Fruit fly (Drosophila melanogaster) whole organism, embryonic: ENCODE results near the gene morgue.

Experiments used
- Abd-B ChIP-seq: fragments of 200-800 bp; sonication (Bioruptor generic); optimal IDR thresholded peaks from 2 replicates; lab custom pipeline; 2018; ENCODE audit warnings: missing biosample characterization, mild to moderate bottlenecking, missing genetic modification characterization, moderate library complexity
- Bdp1 ChIP-seq: fragments of 200-800 bp; sonication (Bioruptor generic); optimal IDR thresholded peaks from 3 replicates; lab custom pipeline; 2016; ENCODE audit warnings: missing biosample characterization, missing genetic modification characterization
- CG10366 ChIP-seq: fragments of 200-800 bp; sonication (Bioruptor generic); IDR thresholded peaks from 2 replicates; pipeline ENCODE4 v1.3.6; 2022; ENCODE audit warnings: missing biosample characterization, missing genetic modification characterization
- CG10959 ChIP-seq: fragments of 200-800 bp; sonication (Bioruptor generic); IDR thresholded peaks from 2 replicates; pipeline ENCODE4 v1.3.6; 2022; ENCODE audit warnings: missing biosample characterization, missing genetic modification characterization
- CG12659 ChIP-seq: fragments of 200-800 bp; sonication (Bioruptor generic); optimal IDR thresholded peaks from 3 replicates; lab custom pipeline; 2017; ENCODE audit warnings: mild to moderate bottlenecking, missing biosample characterization, missing genetic modification reagents, missing genetic modification characterization
- CG12942 ChIP-seq: fragments of 200-800 bp; sonication (Bioruptor generic); optimal IDR thresholded peaks from 3 replicates; lab custom pipeline; 2016; ENCODE audit warnings: missing biosample characterization, missing genetic modification characterization
- CG13424 ChIP-seq: fragments of 200-800 bp; sonication (Bioruptor generic); optimal IDR thresholded peaks from 2 replicates; lab custom pipeline; 2019; ENCODE audit warnings: missing biosample characterization, mild to moderate bottlenecking, missing genetic modification characterization, moderate library complexity
- CG13894 ChIP-seq: fragments of 200-800 bp; sonication (Bioruptor generic); optimal IDR thresholded peaks from 3 replicates; lab custom pipeline; 2018; ENCODE audit warnings: missing biosample characterization, mild to moderate bottlenecking, missing genetic modification characterization, moderate library complexity
- CG14965 ChIP-seq: fragments of 200-800 bp; sonication (Bioruptor generic); optimal IDR thresholded peaks from 2 replicates; lab custom pipeline; 2016; ENCODE audit warnings: missing biosample characterization, missing genetic modification characterization, borderline replicate concordance
- CG1647 ChIP-seq: fragments of 200-800 bp; sonication (Bioruptor generic); optimal IDR thresholded peaks from 3 replicates; lab custom pipeline; 2016; ENCODE audit warnings: missing biosample characterization, missing genetic modification characterization
- CG17328 ChIP-seq: fragments of 200-800 bp; sonication (Bioruptor generic); IDR thresholded peaks from 2 replicates; pipeline ENCODE4 v1.3.6; 2022; ENCODE audit warnings: missing biosample characterization, missing genetic modification characterization
- CG2120 ChIP-seq: fragments of 200-800 bp; sonication (Bioruptor generic); optimal IDR thresholded peaks from 3 replicates; lab custom pipeline; 2016; ENCODE audit warnings: missing biosample characterization, missing genetic modification characterization
- CG2199 ChIP-seq: fragments of 200-800 bp; sonication (Bioruptor generic); IDR thresholded peaks from 3 replicates; pipeline ENCODE4 v1.3.6; 2022; ENCODE audit warnings: missing biosample characterization, missing genetic modification characterization
- CG3281 ChIP-seq: fragments of 200-800 bp; sonication (Bioruptor generic); optimal IDR thresholded peaks from 3 replicates; lab custom pipeline; 2017; ENCODE audit warnings: missing biosample characterization, mild to moderate bottlenecking, missing genetic modification characterization
- CG3995 ChIP-seq: fragments of 200-800 bp; sonication (Bioruptor generic); optimal IDR thresholded peaks from 3 replicates; lab custom pipeline; 2016; ENCODE audit warnings: missing biosample characterization, missing genetic modification characterization
- CG43689 ChIP-seq: fragments of 200-800 bp; sonication (Bioruptor generic); IDR thresholded peaks from 2 replicates; pipeline ENCODE4 v1.3.6; 2022; ENCODE audit warnings: missing biosample characterization, missing genetic modification characterization
- CG6175 ChIP-seq: fragments of 200-800 bp; sonication (Bioruptor generic); IDR thresholded peaks from 3 replicates; pipeline ENCODE4 v1.3.6; 2022; ENCODE audit warnings: missing biosample characterization, missing genetic modification characterization
- CG7745 ChIP-seq: fragments of 200-800 bp; sonication (Bioruptor generic); optimal IDR thresholded peaks from 2 replicates; lab custom pipeline; 2018; ENCODE audit warnings: missing biosample characterization, mild to moderate bottlenecking, missing genetic modification characterization, moderate library complexity
- CG8478 ChIP-seq: fragments of >200 bp; optimal IDR thresholded peaks from 2 replicates; lab custom pipeline; 2018
- CG8765 ChIP-seq: fragments of 200-800 bp; sonication (Bioruptor generic); IDR thresholded peaks from 2 replicates; pipeline ENCODE4 v1.3.6; 2022; ENCODE audit warnings: missing biosample characterization, missing genetic modification characterization
- Eip74EF ChIP-seq, 2 experiments: fragments of 200-800 bp in 1 of 2; fragments of >200 bp in 1 of 2; sonication (Bioruptor generic) in 1 of 2; optimal IDR thresholded peaks; 2 replicates each; lab custom pipeline; 2017 to 2019; ENCODE audit warnings: missing biosample characterization in 2 of 2, missing genetic modification characterization in 2 of 2, mild to moderate bottlenecking in 1 of 2, moderate library complexity in 1 of 2
- Fer2 ChIP-seq: fragments of 200-800 bp; sonication (Bioruptor generic); optimal IDR thresholded peaks from 2 replicates; lab custom pipeline; 2018; ENCODE audit warnings: missing biosample characterization, mild to moderate bottlenecking, missing genetic modification characterization, moderate library complexity
- HLH4C ChIP-seq: fragments of 200-800 bp; sonication (Bioruptor generic); IDR thresholded peaks from 3 replicates; pipeline ENCODE4 v1.3.6; 2022; ENCODE audit warnings: missing biosample characterization, missing genetic modification characterization; ENCODE audit not compliant: partially characterized antibody
- HmgZ ChIP-seq: fragments of 200-800 bp; sonication (Bioruptor generic); optimal IDR thresholded peaks from 2 replicates; lab custom pipeline; 2018; ENCODE audit warnings: missing biosample characterization, mild to moderate bottlenecking, missing genetic modification characterization
- Lim3 ChIP-seq: fragments of 200-800 bp; sonication (Bioruptor generic); IDR thresholded peaks from 2 replicates; pipeline ENCODE4 v1.3.6; 2022; ENCODE audit warnings: missing biosample characterization, missing genetic modification characterization
- Mes4 ChIP-seq: fragments of 200-800 bp; sonication (Bioruptor generic); optimal IDR thresholded peaks from 2 replicates; lab custom pipeline; 2016; ENCODE audit warnings: missing biosample characterization, missing genetic modification characterization
- Optix ChIP-seq: fragments of 200-800 bp; sonication (Bioruptor generic); IDR thresholded peaks from 3 replicates; pipeline ENCODE4 v1.3.6; 2022; ENCODE audit warnings: missing biosample characterization, missing genetic modification characterization
- Sry-β ChIP-seq: fragments of 200-800 bp; sonication (Bioruptor generic); optimal IDR thresholded peaks from 2 replicates; lab custom pipeline; 2018; ENCODE audit warnings: missing biosample characterization, mild to moderate bottlenecking, missing genetic modification characterization, moderate library complexity
- TFAM ChIP-seq: fragments of 200-800 bp; sonication (Bioruptor generic); optimal IDR thresholded peaks from 2 replicates; lab custom pipeline; 2017; ENCODE audit warnings: missing biosample characterization, missing genetic modification characterization, inconsistent platforms
- Xbp1 ChIP-seq: fragments of 200-800 bp; sonication (Bioruptor generic); optimal IDR thresholded peaks from 3 replicates; lab custom pipeline; 2016; ENCODE audit warnings: missing biosample characterization, mild to moderate bottlenecking, missing genetic modification characterization
- bowl ChIP-seq: fragments of 200-800 bp; sonication (Bioruptor generic); IDR thresholded peaks from 2 replicates; pipeline ENCODE4 v1.3.6; 2022; ENCODE audit warnings: missing biosample characterization, missing genetic modification characterization
- chinmo ChIP-seq: fragments of 200-800 bp; sonication (Bioruptor generic); IDR thresholded peaks from 4 replicates; pipeline ENCODE4 v1.3.6; 2022; ENCODE audit warnings: missing biosample characterization, missing genetic modification characterization; ENCODE audit not compliant: partially characterized antibody
- gro ChIP-seq: fragments of 200-800 bp; sonication (Bioruptor generic); optimal IDR thresholded peaks from 2 replicates; lab custom pipeline; 2016; ENCODE audit warnings: missing biosample characterization, missing genetic modification characterization
- hb ChIP-seq: fragments of 200-800 bp; sonication (Bioruptor generic); IDR thresholded peaks from 3 replicates; pipeline ENCODE4 v1.3.6; 2022; ENCODE audit warnings: missing biosample characterization, missing genetic modification characterization; ENCODE audit not compliant: partially characterized antibody
- jigr1 ChIP-seq: fragments of 200-800 bp; sonication (Bioruptor generic); IDR thresholded peaks from 3 replicates; pipeline ENCODE4 v1.3.6; 2022; ENCODE audit warnings: missing biosample characterization, missing genetic modification characterization
- kah ChIP-seq: fragments of 200-800 bp; sonication (Bioruptor generic); optimal IDR thresholded peaks from 2 replicates; lab custom pipeline; 2018; ENCODE audit warnings: missing biosample characterization, mild to moderate bottlenecking, missing genetic modification characterization
- kni ChIP-seq: fragments of 200-800 bp; sonication (Bioruptor generic); optimal IDR thresholded peaks from 3 replicates; lab custom pipeline; 2017; ENCODE audit warnings: mild to moderate bottlenecking, missing biosample characterization, missing genetic modification reagents, missing genetic modification characterization
- otp ChIP-seq: fragments of 200-800 bp; sonication (Bioruptor generic); IDR thresholded peaks from 3 replicates; pipeline ENCODE4, ENCODE4 v1.3.6; 2022; ENCODE audit warnings: missing biosample characterization, missing genetic modification characterization
- pfk ChIP-seq: fragments of 200-800 bp; sonication (Bioruptor generic); optimal IDR thresholded peaks from 2 replicates; lab custom pipeline; 2018; ENCODE audit warnings: missing biosample characterization, mild to moderate bottlenecking, missing genetic modification characterization, moderate library complexity
- pita ChIP-seq: fragments of 200-800 bp; sonication (Bioruptor generic); optimal IDR thresholded peaks from 2 replicates; lab custom pipeline; 2017; ENCODE audit warnings: missing biosample characterization, mild to moderate bottlenecking, missing genetic modification characterization
- prd ChIP-seq, 3 experiments: fragments of >200 bp in 2 of 3; fragments of 200-800 bp in 1 of 3; sonication (Bioruptor generic) in 1 of 3; optimal IDR thresholded peaks in 2 of 3; IDR thresholded peaks in 1 of 3; 2 replicates in 2 of 3; 3 replicates in 1 of 3; pipeline versions ENCODE4 v1.3.6 to Lab custom; 2017 to 2022; ENCODE audit warnings: missing biosample characterization in 1 of 3, missing genetic modification characterization in 1 of 3
- pum ChIP-seq: fragments of 200-800 bp; sonication (Bioruptor generic); optimal IDR thresholded peaks from 2 replicates; lab custom pipeline; 2016; ENCODE audit warnings: missing biosample characterization, missing genetic modification characterization
- pzg ChIP-seq: fragments of 200-800 bp; sonication (Bioruptor generic); optimal IDR thresholded peaks from 3 replicates; lab custom pipeline; 2018; ENCODE audit warnings: missing biosample characterization, mild to moderate bottlenecking, missing genetic modification characterization, moderate library complexity
- shn ChIP-seq: fragments of 200-800 bp; sonication (Bioruptor generic); optimal IDR thresholded peaks from 3 replicates; lab custom pipeline; 2016; ENCODE audit warnings: missing biosample characterization, missing genetic modification characterization
- tin ChIP-seq: fragments of 200-800 bp; sonication (Bioruptor generic); optimal IDR thresholded peaks from 3 replicates; lab custom pipeline; 2016; ENCODE audit warnings: missing biosample characterization, missing genetic modification characterization
- tup ChIP-seq: fragments of 200-800 bp; sonication (Bioruptor generic); optimal IDR thresholded peaks from 2 replicates; lab custom pipeline; 2016; ENCODE audit warnings: missing biosample characterization, mild to moderate bottlenecking, missing genetic modification characterization, moderate library complexity
- wdn ChIP-seq: fragments of 200-800 bp; sonication (Bioruptor generic); IDR thresholded peaks from 2 replicates; pipeline ENCODE4 v1.3.6; 2022; ENCODE audit warnings: missing biosample characterization, missing genetic modification characterization
- wek ChIP-seq: fragments of 200-800 bp; sonication (Bioruptor generic); optimal IDR thresholded peaks from 3 replicates; lab custom pipeline; 2018; ENCODE audit warnings: missing biosample characterization, mild to moderate bottlenecking, missing genetic modification characterization, moderate library complexity
- zen ChIP-seq: fragments of 200-800 bp; sonication (Bioruptor generic); optimal IDR thresholded peaks from 3 replicates; lab custom pipeline; 2018; ENCODE audit warnings: missing biosample characterization, mild to moderate bottlenecking, missing genetic modification characterization, moderate library complexity

morgue gene

DNA sequence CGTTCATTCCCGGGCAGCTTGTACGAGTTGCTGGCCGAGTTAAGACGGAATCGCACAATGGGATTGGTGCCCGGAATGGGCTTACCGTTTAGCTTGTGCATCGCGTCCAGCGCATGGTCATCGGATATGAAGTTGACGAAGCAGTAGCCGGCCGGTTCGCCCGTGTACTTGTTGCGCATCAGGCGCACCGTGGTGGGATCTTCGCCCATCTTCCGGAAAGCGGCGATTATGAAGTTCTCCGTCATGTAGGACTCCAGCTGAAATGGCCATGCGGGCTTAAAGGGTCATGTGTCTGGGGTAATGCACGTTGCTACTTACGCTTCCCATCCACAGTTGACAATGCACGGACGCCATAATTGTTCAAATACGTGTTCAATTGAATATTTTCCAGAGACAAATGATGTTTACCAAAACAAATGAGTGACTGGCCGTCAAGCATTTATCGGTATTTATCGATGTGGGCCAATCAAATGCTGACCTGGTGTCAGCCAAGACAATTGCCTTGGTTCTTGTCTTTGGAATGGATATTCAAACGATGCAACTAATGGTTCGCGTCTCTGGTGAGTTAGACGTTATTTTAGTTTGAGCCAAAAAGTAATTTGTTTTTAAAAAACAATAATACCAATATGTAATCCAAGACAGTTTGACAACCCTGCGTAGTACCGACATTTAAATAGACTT lies 9.7 kb upstream of the morgue start, which contains the start of the genes Secp43 and ND-B8 (continued):
- TF ChIP-seq CG8478 (no peak), Eip74EF (GFP tag; optimal IDR thresholded peaks at IDR 0.05; lab: Kevin White, UChicago) (no peak), CG10959 (GFP tag; lab: Robert Waterston, UW) (no peak), CG17328 (GFP tag; lab: Robert Waterston, UW) (no peak), CG12659 (peak; percentile 69), chinmo (peak; percentile 88; the same call in 2 of the 4 replicates), pfk (no peak), Abd-B (GFP tag; lab: Kevin White, UChicago) (peak; percentile 45), hb (GFP tag; lab: Robert Waterston, UW) (peak; percentile 81), HLH4C (GFP tag; lab: Robert Waterston, UW) (peak; percentile 86), CG2199 (GFP tag; lab: Robert Waterston, UW) (0 out of 3 replicates have a peak, but pooled peaks have one; percentile 24), CG6175 (GFP tag; lab: Robert Waterston, UW) (no peak), tup (GFP tag; lab: Kevin White, UChicago) (no peak), CG2120 (GFP tag; lab: Kevin White, UChicago) (peak; percentile 12), prd (optimal IDR thresholded peaks at IDR 0.05; lab: Kevin White, UChicago) (no peak), prd (GFP tag; IDR thresholded peaks at IDR 0.05; lab: Robert Waterston, UW) (no peak), CG14965 (no peak), wdn (GFP tag; lab: Robert Waterston, UW) (no peak), TFAM (GFP tag; lab: Kevin White, UChicago) (no peak), CG12942 (no peak), pita (GFP tag; lab: Kevin White, UChicago) (peak; percentile 90), Lim3 (GFP tag; lab: Robert Waterston, UW) (no peak), Bdp1 (GFP tag; lab: Kevin White, UChicago) (no peak), zen (tag; lab: Kevin White, UChicago) (peak; percentile 59), pum (GFP tag; lab: Kevin White, UChicago) (no peak), bowl (no peak), CG13424 (tag; lab: Kevin White, UChicago) (peak; percentile 23), CG10366 (GFP tag; lab: Robert Waterston, UW) (no peak), CG3995 (GFP tag; lab: Kevin White, UChicago) (no peak), wek (GFP tag; lab: Kevin White, UChicago) (no peak), HmgZ (peak; percentile 73), Xbp1 (GFP tag; lab: Kevin White, UChicago) (peak; percentile 0), CG3281 (no peak), jigr1 (GFP tag; lab: Robert Waterston, UW) (no peak), Sry-β (GFP tag; lab: Kevin White, UChicago) (no peak), kah (no peak), CG43689 (no peak), CG1647 (GFP tag; lab: Kevin White, UChicago) (no peak), Mes4 (GFP tag; lab: Kevin White, UChicago) (no peak), kni (GFP tag; lab: Kevin White, UChicago) (no peak), Fer2 (tag; lab: Kevin White, UChicago) (no peak), CG7745 (no peak), otp (GFP tag; lab: Robert Waterston, UW) (no peak), Optix (GFP tag; lab: Robert Waterston, UW) (no peak), pzg (GFP tag; lab: Kevin White, UChicago) (peak; percentile 91), CG8765 (GFP tag; lab: Robert Waterston, UW) (no peak), shn (GFP tag; lab: Kevin White, UChicago) (no peak), gro (GFP tag; lab: Kevin White, UChicago) (peak; percentile 45), tin (GFP tag; lab: Kevin White, UChicago) (no peak), CG13894 (tag; lab: Kevin White, UChicago) (peak; percentile 65)
